Worm (Caenorhabditis elegans) whole organism, young adult: ENCODE measurements around the gene bgnt-1.3.

Experiments used
- B0035.1 ChIP-seq: sonication (generic microtip); optimal IDR thresholded peaks from 2 replicates; lab custom pipeline; 2016; ENCODE audit warnings: missing genetic modification characterization, mild to moderate bottlenecking, missing compliant biosample characterization, missing genotype, missing genetic modification reagents
- Y67H2A.10 ChIP-seq: fragments of 200-800 bp; sonication (Bioruptor generic); conservative IDR thresholded peaks from 2 replicates; pipeline ENCODE4 v1.3.6; 2022; ENCODE audit warnings: missing genetic modification reagents, missing genetic modification characterization, missing compliant biosample characterization
- attf-5 ChIP-seq: fragments of 200-800 bp; sonication (Bioruptor generic); optimal IDR thresholded peaks from 2 replicates; lab custom pipeline; 2018; ENCODE audit warnings: mild to moderate bottlenecking, missing genetic modification characterization, missing compliant biosample characterization
- ceh-58 ChIP-seq: fragments of 200-800 bp; sonication (Bioruptor generic); IDR thresholded peaks from 2 replicates; pipeline ENCODE4 v1.3.6; 2022; ENCODE audit warnings: missing genetic modification characterization, missing compliant biosample characterization
- ekl-4 ChIP-seq: fragments of 200-800 bp; sonication (Bioruptor generic); IDR thresholded peaks from 2 replicates; pipeline ENCODE4 v1.3.6; 2022; ENCODE audit warnings: missing genetic modification reagents, missing genetic modification characterization, missing compliant biosample characterization
- him-1 ChIP-seq: sonication (generic microtip); optimal IDR thresholded peaks from 2 replicates; lab custom pipeline; 2016; ENCODE audit warnings: missing genotype, missing genetic modification reagents, missing genetic modification characterization, missing compliant biosample characterization
- hlh-26 ChIP-seq: fragments of 200-800 bp; sonication (Bioruptor generic); conservative IDR thresholded peaks from 2 replicates; pipeline ENCODE4 v1.3.6; 2022; ENCODE audit warnings: missing genetic modification reagents, missing genetic modification characterization, missing compliant biosample characterization
- lsy-27 ChIP-seq: sonication (generic microtip); optimal IDR thresholded peaks from 2 replicates; lab custom pipeline; 2017; ENCODE audit warnings: missing genetic modification characterization, mild to moderate bottlenecking, missing compliant biosample characterization, antibody characterized with exemption, missing genotype, borderline replicate concordance; ENCODE audit not compliant: insufficient read depth
- nhr-27 ChIP-seq: fragments of 200-800 bp; sonication (Bioruptor generic); optimal IDR thresholded peaks from 2 replicates; lab custom pipeline; 2018; ENCODE audit warnings: mild to moderate bottlenecking, missing genetic modification characterization, moderate library complexity, missing compliant biosample characterization
- pha-4 ChIP-seq: fragments of 150-350 bp; sonication (generic microtip); optimal IDR thresholded peaks from 2 replicates; lab custom pipeline; 2014; ENCODE audit warnings: missing biosample characterization, missing genetic modification reagents, missing genetic modification characterization
- rec-8 ChIP-seq, 2 experiments: sonication (generic microtip); optimal IDR thresholded peaks; 2 replicates each; lab custom pipeline; 2016; ENCODE audit warnings: mild to moderate bottlenecking in 2 of 2, missing genetic modification characterization in 2 of 2, missing genetic modification reagents in 2 of 2, missing genotype in 2 of 2, missing biosample characterization in 1 of 2, missing compliant biosample characterization in 1 of 2, moderate library complexity in 1 of 2
- snpc-4 ChIP-seq, 5 experiments: fragments of 150-350 bp in 1 of 5; sonication (generic microtip) in 4 of 5; optimal IDR thresholded peaks; 2 replicates each; lab custom pipeline; 2014 to 2018; ENCODE audit warnings: missing genetic modification characterization in 5 of 5, missing biosample characterization in 3 of 5, antibody characterized with exemption in 2 of 5, mild to moderate bottlenecking in 2 of 5, missing compliant biosample characterization in 2 of 5, missing genotype in 2 of 5, moderate library complexity in 2 of 5, missing genetic modification reagents in 1 of 5
- sptf-2 ChIP-seq: fragments of 200-800 bp; sonication (Bioruptor generic); optimal IDR thresholded peaks from 2 replicates; lab custom pipeline; 2018; ENCODE audit warnings: mild to moderate bottlenecking, missing genetic modification characterization, missing compliant biosample characterization
- unc-130 ChIP-seq: sonication (generic microtip); optimal IDR thresholded peaks from 2 replicates; lab custom pipeline; 2016; ENCODE audit warnings: missing genetic modification reagents, missing genetic modification characterization, missing compliant biosample characterization

DNA sequence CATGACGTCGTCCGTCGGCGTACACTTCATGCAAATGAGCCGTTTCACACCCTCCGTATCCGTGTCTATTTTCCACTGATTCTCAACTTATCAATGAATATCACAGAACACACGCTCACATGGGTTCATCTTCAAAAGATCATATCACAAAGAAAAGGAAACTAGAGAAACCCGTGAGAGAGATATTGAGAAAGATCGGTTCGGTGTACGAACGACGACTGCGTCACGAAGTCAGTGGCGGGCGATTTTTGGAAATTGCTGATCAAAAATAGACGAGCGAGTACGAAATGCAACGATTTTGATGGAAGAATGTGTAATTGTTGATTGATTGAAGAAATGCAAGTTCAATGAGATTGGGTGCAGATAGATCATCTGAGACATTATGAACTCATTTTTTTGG is 43.0 kb downstream of the bgnt-1.3 start:
- TF ChIP-seq him-1 (tag; lab: Kevin White, UChicago) (no peak), ceh-58 (GFP tag; lab: Robert Waterston, UW) (no peak), pha-4 (tag; lab: Kevin White, UChicago) (no peak), unc-130 (GFP tag; lab: Kevin White, UChicago) (no peak), sptf-2 (GFP tag; lab: Kevin White, UChicago) (no peak), rec-8 (tag; optimal IDR thresholded peaks at IDR 0.05; lab: Kevin White, UChicago) (no peak), B0035.1 (no peak), lsy-27 (tag; lab: Kevin White, UChicago) (no peak), attf-5 (GFP tag; lab: Kevin White, UChicago) (no peak), Y67H2A.10 (GFP tag; lab: Robert Waterston, UW) (no peak), ekl-4 (GFP tag; lab: Robert Waterston, UW) (no peak), hlh-26 (no peak), nhr-27 (tag; lab: Kevin White, UChicago) (no peak), snpc-4 (GFP tag; optimal IDR thresholded peaks at IDR 0.05; lab: Kevin White, UChicago) (no peak), snpc-4 (tag; optimal IDR thresholded peaks at IDR 0.05; lab: Kevin White, UChicago) (no peak)
